Worm (Caenorhabditis elegans) whole organism, L3 larva: ENCODE results near the gene T18D3.6.

ENCODE experiments used
- ceh-16 ChIP-seq: sonication (generic microtip); optimal IDR thresholded peaks from 2 replicates; lab custom pipeline; 2017; ENCODE audit warnings: missing biosample characterization, missing genetic modification characterization
- elt-2 ChIP-seq: sonication (generic microtip); optimal IDR thresholded peaks from 2 replicates; lab custom pipeline; 2016; ENCODE audit warnings: missing genetic modification reagents, mild to moderate bottlenecking, missing genetic modification characterization, missing compliant biosample characterization
- fos-1 ChIP-seq: fragments of 150-350 bp; optimal IDR thresholded peaks from 2 replicates; lab custom pipeline; 2014; ENCODE audit warnings: missing biosample characterization, missing genetic modification characterization
- nhr-76 ChIP-seq: fragments of 150-350 bp; sonication (generic microtip); optimal IDR thresholded peaks from 5 replicates; lab custom pipeline; 2014; ENCODE audit warnings: missing biosample characterization, missing genetic modification characterization
- nhr-77 ChIP-seq: fragments of 150-350 bp; optimal IDR thresholded peaks from 2 replicates; lab custom pipeline; 2014; ENCODE audit warnings: missing biosample characterization, missing genetic modification characterization
- pqm-1 ChIP-seq: fragments of 150-350 bp; optimal IDR thresholded peaks from 2 replicates; lab custom pipeline; 2017; ENCODE audit warnings: missing biosample characterization, missing genetic modification characterization, inconsistent platforms
- sea-2 ChIP-seq: fragments of 150-350 bp; sonication (generic microtip); optimal IDR thresholded peaks from 4 replicates; lab custom pipeline; 2014; ENCODE audit warnings: missing biosample characterization, missing genetic modification reagents, missing genetic modification characterization
- skn-1 ChIP-seq: fragments of 150-350 bp; optimal IDR thresholded peaks from 2 replicates; lab custom pipeline; 2014; ENCODE audit warnings: missing biosample characterization, missing genetic modification characterization
- ztf-11 ChIP-seq: fragments of 150-350 bp; optimal IDR thresholded peaks from 2 replicates; lab custom pipeline; 2014; ENCODE audit warnings: missing biosample characterization, missing genetic modification characterization

- TF ChIP-seq skn-1 (tag; lab: Kevin White, UChicago) (no peak), ceh-16 (tag; lab: Kevin White, UChicago) (no peak), sea-2 (GFP tag; lab: Kevin White, UChicago) (no peak), elt-2 (tag; lab: Kevin White, UChicago) (no peak), ztf-11 (tag; lab: Kevin White, UChicago) (no peak), fos-1 (tag; lab: Kevin White, UChicago) (no peak), nhr-77 (tag; lab: Kevin White, UChicago) (no peak), pqm-1 (no peak), nhr-76 (tag; lab: Kevin White, UChicago) (no peak)
Observed at ce11 chrX:12477341-12477740, 27.6 kb downstream of the T18D3.6 start, which contains the start of gene F45E6.1.
